Fruit fly (Drosophila melanogaster) whole organism: ENCODE measurements around the gene msk.

Experiments
- Dll ChIP-seq: fragments of >200 bp; optimal IDR thresholded peaks from 2 replicates; lab custom pipeline; 2017
- EcR ChIP-seq, 2 experiments: fragments of >200 bp; optimal IDR thresholded peaks; 2 replicates each; lab custom pipeline; 2017; ENCODE audit warnings: missing biosample characterization in 2 of 2, missing genetic modification characterization in 2 of 2, missing genetic modification reagents in 2 of 2
- pan ChIP-seq: fragments of >200 bp; optimal IDR thresholded peaks from 2 replicates; lab custom pipeline; 2017

DNA sequence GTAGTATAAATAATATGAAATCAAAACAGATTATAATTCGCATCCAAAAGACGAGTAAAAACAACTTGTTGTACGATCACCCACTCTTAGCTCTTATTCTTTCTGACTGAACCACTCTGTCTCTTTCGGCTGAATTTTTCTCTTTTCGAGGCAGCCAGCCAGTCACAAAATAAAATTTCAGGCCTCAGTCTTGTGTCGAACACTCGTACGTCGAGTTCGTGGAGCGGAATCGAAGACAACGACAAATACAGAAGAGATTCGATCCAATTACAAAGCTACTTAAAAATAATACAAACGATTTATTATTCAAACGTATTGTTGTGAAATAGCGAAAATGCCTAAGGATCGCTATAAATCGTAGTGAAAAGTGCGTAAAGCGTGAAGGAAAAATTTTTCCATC is 38.8 kb upstream of the msk start:
- TF ChIP-seq EcR (GFP tag; optimal IDR thresholded peaks at IDR 0.05; lab: Kevin White, UChicago) (no peak), pan (no peak), Dll (lab: Kevin White, UChicago) (no peak)
